Worm (Caenorhabditis elegans): ENCODE measurements around the gene cat-4.

- TF ChIP-seq elt-2 (tag; optimal IDR thresholded peaks at IDR 0.05) (no peak), dve-1 (tag; optimal IDR thresholded peaks at IDR 0.05) (no peak), tbx-7 (tag; optimal IDR thresholded peaks at IDR 0.05) (no peak), nhr-11 (tag; optimal IDR thresholded peaks at IDR 0.05) (no peak), ceh-22 (tag; optimal IDR thresholded peaks at IDR 0.05) (no peak)
Measured at ce11 chrV:10578226-10578625, 13.5 kb downstream of the cat-4 start, which contains the start of gene mics-1.

All from whole organism, late embryonic.